Worm (Caenorhabditis elegans): ENCODE measurements around the gene zmp-1.

ce11 chrIII:5981407-5981806 lies 48.7 kb upstream of the zmp-1 start:
- TF ChIP-seq unc-55 (GFP tag; optimal IDR thresholded peaks at IDR 0.05) (no peak), syd-9 (tag; optimal IDR thresholded peaks at IDR 0.05) (no peak), ama-1 (optimal IDR thresholded peaks at IDR 0.05) (no peak), hlh-6 (tag; optimal IDR thresholded peaks at IDR 0.05) (no peak), ceh-14 (tag; optimal IDR thresholded peaks at IDR 0.05) (no peak)

Data from whole organism, late embryonic.